Worm (Caenorhabditis elegans): ENCODE measurements around the gene C26D10.3.

ce11 chrII:8345613-8346012 lies 20.4 kb downstream of the C26D10.3 start:
- TF ChIP-seq F10B5.3 (tag; optimal IDR thresholded peaks at IDR 0.05), result no peak
- no peak for TF ChIP-seq nhr-48 (tag; optimal IDR thresholded peaks at IDR 0.05)
- TF ChIP-seq mdl-1 (tag; optimal IDR thresholded peaks at IDR 0.05), result no peak
- no peak for TF ChIP-seq nhr-77 (tag; optimal IDR thresholded peaks at IDR 0.05)
- TF ChIP-seq ama-1 (optimal IDR thresholded peaks at IDR 0.05), result no peak
- no peak for TF ChIP-seq pha-4 (GFP tag; IDR thresholded peaks at IDR 0.05)
- TF ChIP-seq pha-4 (tag; optimal IDR thresholded peaks at IDR 0.05), result no peak
- TF ChIP-seq nhr-76 (tag; optimal IDR thresholded peaks at IDR 0.05), result no peak
